Worm (Caenorhabditis elegans) whole organism, L2 larva: ENCODE measurements around the gene tir-1.

Source experiments
- C34F6.9 ChIP-seq: fragments of 150-350 bp; optimal IDR thresholded peaks from 2 replicates; lab custom pipeline; 2014; ENCODE audit warnings: missing biosample characterization, missing genetic modification characterization
- F13H6.1 ChIP-seq: sonication (generic microtip); optimal IDR thresholded peaks from 2 replicates; lab custom pipeline; 2016; ENCODE audit warnings: missing genetic modification characterization, missing compliant biosample characterization
- Y55F3AM.14 ChIP-seq: fragments of 200-800 bp; sonication (Bioruptor generic); optimal IDR thresholded peaks from 2 replicates; lab custom pipeline; 2018; ENCODE audit warnings: mild to moderate bottlenecking, missing genetic modification characterization, missing compliant biosample characterization
- alr-1 ChIP-seq: fragments of 150-350 bp; optimal IDR thresholded peaks from 2 replicates; lab custom pipeline; 2014; ENCODE audit warnings: missing biosample characterization, missing genetic modification characterization
- ama-1 ChIP-seq: fragments of 150-350 bp; optimal IDR thresholded peaks from 2 replicates; lab custom pipeline; 2018; ENCODE audit warnings: inconsistent platforms
- blmp-1 ChIP-seq: sonication (generic microtip); optimal IDR thresholded peaks from 2 replicates; lab custom pipeline; 2017; ENCODE audit warnings: missing genetic modification characterization, mild to moderate bottlenecking, missing compliant biosample characterization, antibody characterized with exemption, moderate library complexity; ENCODE audit not compliant: insufficient read depth
- ceh-16 ChIP-seq: fragments of 150-350 bp; optimal IDR thresholded peaks from 2 replicates; lab custom pipeline; 2014; ENCODE audit warnings: missing biosample characterization, missing genetic modification characterization
- ceh-82 ChIP-seq: fragments of 150-350 bp; optimal IDR thresholded peaks from 2 replicates; lab custom pipeline; 2014; ENCODE audit warnings: missing biosample characterization, missing genetic modification characterization
- crh-2 ChIP-seq: sonication (generic microtip); optimal IDR thresholded peaks from 2 replicates; lab custom pipeline; 2017; ENCODE audit warnings: missing biosample characterization, missing genetic modification characterization
- egl-27 ChIP-seq: sonication (generic microtip); optimal IDR thresholded peaks from 3 replicates; lab custom pipeline; 2017; ENCODE audit warnings: missing biosample characterization, missing genetic modification reagents, missing genetic modification characterization
- elt-1 ChIP-seq: fragments of 150-350 bp; optimal IDR thresholded peaks from 2 replicates; lab custom pipeline; 2014; ENCODE audit warnings: missing biosample characterization, missing genetic modification characterization
- elt-3 ChIP-seq: sonication (generic microtip); optimal IDR thresholded peaks from 2 replicates; lab custom pipeline; 2017; ENCODE audit warnings: missing biosample characterization, missing genetic modification characterization
- fos-1 ChIP-seq: fragments of 150-350 bp; optimal IDR thresholded peaks from 2 replicates; lab custom pipeline; 2014; ENCODE audit warnings: missing biosample characterization, missing genetic modification characterization
- lin-11 ChIP-seq: fragments of 150-350 bp; sonication (generic microtip); optimal IDR thresholded peaks from 2 replicates; lab custom pipeline; 2014; ENCODE audit warnings: missing biosample characterization, missing genetic modification characterization, inconsistent platforms, mixed read lengths
- lin-13 ChIP-seq: fragments of 150-350 bp; optimal IDR thresholded peaks from 2 replicates; lab custom pipeline; 2014; ENCODE audit warnings: missing biosample characterization, missing genetic modification reagents, missing genetic modification characterization
- lsy-2 ChIP-seq, 2 experiments: fragments of 150-350 bp in 1 of 2; sonication (generic microtip) in 1 of 2; optimal IDR thresholded peaks; 2 replicates each; lab custom pipeline; 2014 to 2017; ENCODE audit warnings: missing biosample characterization in 2 of 2, missing genetic modification characterization in 2 of 2
- mbf-1 ChIP-seq: sonication (generic microtip); optimal IDR thresholded peaks from 2 replicates; lab custom pipeline; 2017; ENCODE audit warnings: missing biosample characterization, missing genetic modification characterization
- nhr-129 ChIP-seq: fragments of 150-350 bp; optimal IDR thresholded peaks from 2 replicates; lab custom pipeline; 2014; ENCODE audit warnings: missing biosample characterization, missing genetic modification characterization
- nhr-23 ChIP-seq: fragments of 150-350 bp; optimal IDR thresholded peaks from 2 replicates; lab custom pipeline; 2014; ENCODE audit warnings: missing biosample characterization, missing genetic modification reagents, missing genetic modification characterization
- nhr-237 ChIP-seq: fragments of 150-350 bp; optimal IDR thresholded peaks from 2 replicates; lab custom pipeline; 2014; ENCODE audit warnings: missing biosample characterization, missing genetic modification characterization
- nhr-25 ChIP-seq: fragments of 150-350 bp; sonication (generic microtip); optimal IDR thresholded peaks from 3 replicates; lab custom pipeline; 2014; ENCODE audit warnings: missing biosample characterization, missing genetic modification characterization
- nhr-6 ChIP-seq: fragments of 150-350 bp; optimal IDR thresholded peaks from 2 replicates; lab custom pipeline; 2014; ENCODE audit warnings: missing biosample characterization, missing genetic modification characterization
- nhr-77 ChIP-seq: fragments of 150-350 bp; optimal IDR thresholded peaks from 2 replicates; lab custom pipeline; 2014; ENCODE audit warnings: missing biosample characterization, missing genetic modification characterization
- peb-1 ChIP-seq: fragments of 150-350 bp; optimal IDR thresholded peaks from 2 replicates; lab custom pipeline; 2014; ENCODE audit warnings: missing biosample characterization, missing genetic modification characterization
- sem-4 ChIP-seq: fragments of 150-350 bp; optimal IDR thresholded peaks from 2 replicates; lab custom pipeline; 2014; ENCODE audit warnings: missing biosample characterization, missing genetic modification reagents, missing genetic modification characterization
- skn-1 ChIP-seq: sonication (generic microtip); optimal IDR thresholded peaks from 2 replicates; lab custom pipeline; 2017; ENCODE audit warnings: missing biosample characterization, missing genetic modification characterization
- sma-9 ChIP-seq, 2 experiments: fragments of 150-350 bp in 1 of 2; sonication (generic microtip) in 1 of 2; optimal IDR thresholded peaks; 2 replicates each; lab custom pipeline; 2014 to 2016; ENCODE audit warnings: missing genetic modification characterization in 2 of 2, mild to moderate bottlenecking in 1 of 2, missing biosample characterization in 1 of 2, missing compliant biosample characterization in 1 of 2, missing genetic modification reagents in 1 of 2, moderate library complexity in 1 of 2
- snpc-4 ChIP-seq: fragments of 150-350 bp; optimal IDR thresholded peaks from 2 replicates; lab custom pipeline; 2014; ENCODE audit warnings: missing biosample characterization, missing genetic modification characterization
- unc-39 ChIP-seq: fragments of 150-350 bp; optimal IDR thresholded peaks from 2 replicates; lab custom pipeline; 2014; ENCODE audit warnings: missing biosample characterization, missing genetic modification characterization
- unc-55 ChIP-seq: fragments of 150-350 bp; sonication (generic microtip); optimal IDR thresholded peaks from 3 replicates; lab custom pipeline; 2014; ENCODE audit warnings: missing biosample characterization, missing genetic modification reagents, missing genetic modification characterization
- unc-62 ChIP-seq: fragments of 150-350 bp; optimal IDR thresholded peaks from 2 replicates; lab custom pipeline; 2014; ENCODE audit warnings: missing biosample characterization, missing genetic modification reagents, missing genetic modification characterization
- zag-1 ChIP-seq: fragments of 150-350 bp; optimal IDR thresholded peaks from 2 replicates; lab custom pipeline; 2014; ENCODE audit warnings: missing biosample characterization, missing genetic modification characterization
- ztf-1 ChIP-seq: fragments of 200-800 bp; sonication (Bioruptor generic); conservative IDR thresholded peaks from 2 replicates; pipeline ENCODE4 v1.3.6; 2022; ENCODE audit warnings: missing genetic modification characterization, missing compliant biosample characterization
- ztf-11 ChIP-seq: sonication (generic microtip); optimal IDR thresholded peaks from 2 replicates; lab custom pipeline; 2017; ENCODE audit warnings: missing biosample characterization, missing genetic modification characterization
- ztf-4 ChIP-seq: fragments of 150-350 bp; optimal IDR thresholded peaks from 2 replicates; lab custom pipeline; 2014; ENCODE audit warnings: missing biosample characterization, missing genetic modification characterization

tir-1 gene

ce11 chrIII:3902588-3903325 is 1.3 kb upstream of the tir-1 start:
- peak in 1 of 2 experiments; percentile 36 for TF ChIP-seq lsy-2 (tag; optimal IDR thresholded peaks at IDR 0.05; lab: Kevin White, UChicago)
- peak; percentile 71 for TF ChIP-seq ama-1
- no peak for TF ChIP-seq blmp-1
- no peak for TF ChIP-seq ceh-82 (tag; lab: Kevin White, UChicago)
- peak; percentile 17 for TF ChIP-seq nhr-25 (tag; lab: Kevin White, UChicago)
- TF ChIP-seq ceh-16 (tag; lab: Kevin White, UChicago), result no peak

- peak; percentile 39 for TF ChIP-seq crh-2
- TF ChIP-seq zag-1 (tag; lab: Kevin White, UChicago), result peak; percentile 26
- peak; percentile 6 for TF ChIP-seq F13H6.1
- TF ChIP-seq unc-55 (GFP tag; lab: Kevin White, UChicago), result peak; percentile 94
- TF ChIP-seq C34F6.9, result peak; percentile 84
- TF ChIP-seq lin-13 (GFP tag; lab: Kevin White, UChicago), result peak; percentile 30
- TF ChIP-seq elt-1 (tag; lab: Kevin White, UChicago), result no peak
- TF ChIP-seq lsy-2 (tag; optimal IDR thresholded peaks at IDR 0.05; lab: Kevin White, UChicago), result peak in 1 of 2 experiments; percentile 60
- TF ChIP-seq alr-1 (tag; lab: Kevin White, UChicago), result no peak
- no peak for TF ChIP-seq Y55F3AM.14 (GFP tag; lab: Kevin White, UChicago)
- peak; percentile 16 for TF ChIP-seq sma-9 (GFP tag; optimal IDR thresholded peaks at IDR 0.05; lab: Kevin White, UChicago)
- TF ChIP-seq sma-9 (tag; optimal IDR thresholded peaks at IDR 0.05; lab: Kevin White, UChicago), result no peak
- peak; percentile 39 for TF ChIP-seq nhr-129 (tag; lab: Kevin White, UChicago)
Measured at ce11 chrIII:3898850-3899249, 2.6 kb downstream of the tir-1 start.

ce11 chrIII:3898354-3898753 is 3.1 kb downstream of the tir-1 start:
- TF ChIP-seq zag-1 (tag; lab: Kevin White, UChicago) (no peak), unc-39 (no peak), egl-27 (tag; lab: Kevin White, UChicago) (no peak), nhr-129 (tag; lab: Kevin White, UChicago) (no peak), nhr-23 (tag; lab: Kevin White, UChicago) (no peak), alr-1 (tag; lab: Kevin White, UChicago) (no peak), peb-1 (tag; lab: Kevin White, UChicago) (no peak), F13H6.1 (no peak), snpc-4 (tag; lab: Kevin White, UChicago) (no peak), lin-11 (tag; lab: Kevin White, UChicago) (no peak), sma-9 (GFP tag; optimal IDR thresholded peaks at IDR 0.05; lab: Kevin White, UChicago) (no peak), sma-9 (tag; optimal IDR thresholded peaks at IDR 0.05; lab: Kevin White, UChicago) (no peak), nhr-237 (no peak), nhr-77 (no peak), ceh-82 (tag; lab: Kevin White, UChicago) (no peak), ztf-11 (no peak)

ce11 chrIII:3893992-3894391 is 7.5 kb downstream of the tir-1 start:
- TF ChIP-seq unc-62 (GFP tag; lab: Kevin White, UChicago) (no peak), fos-1 (tag; lab: Kevin White, UChicago) (peak; percentile 84)

ce11 chrIII:3889896-3890295 is 11.5 kb downstream of the tir-1 start:
- TF ChIP-seq ztf-11 (no peak), mbf-1 (tag; lab: Kevin White, UChicago) (no peak), alr-1 (tag; lab: Kevin White, UChicago) (no peak), elt-3 (tag; lab: Kevin White, UChicago) (no peak), sem-4 (tag; lab: Kevin White, UChicago) (no peak), blmp-1 (no peak), fos-1 (tag; lab: Kevin White, UChicago) (no peak), ztf-1 (no peak), ztf-4 (tag; lab: Kevin White, UChicago) (no peak), zag-1 (tag; lab: Kevin White, UChicago) (no peak), nhr-77 (no peak), unc-62 (GFP tag; lab: Kevin White, UChicago) (no peak), skn-1 (no peak), ceh-16 (tag; lab: Kevin White, UChicago) (no peak), nhr-6 (tag; lab: Kevin White, UChicago) (no peak), C34F6.9 (no peak)
